Fruit fly (Drosophila melanogaster): ENCODE measurements around the gene Phf5a.

The Phf5a gene

DNA sequence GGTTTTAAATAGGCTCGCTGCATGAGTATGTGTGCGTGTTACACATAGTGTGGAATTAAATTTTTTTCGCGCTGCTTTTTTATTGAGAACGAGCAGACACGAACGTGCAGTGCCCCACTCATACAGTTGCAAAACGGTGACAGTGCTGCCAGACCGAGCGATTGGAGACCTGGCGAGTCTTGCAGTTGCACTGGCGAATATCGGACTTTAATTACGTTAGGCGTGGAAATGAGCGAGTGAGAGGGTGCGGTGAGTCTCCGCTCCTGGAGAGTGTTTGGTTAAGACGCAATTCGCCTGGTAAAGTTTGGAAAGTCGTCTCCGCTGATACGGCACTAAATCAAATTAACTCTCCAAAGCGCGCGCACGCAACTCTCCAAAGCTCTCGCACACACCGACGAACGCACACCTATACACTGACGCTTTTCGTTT lies 9.3 kb downstream of the Phf5a start:
- TF ChIP-seq CG4496 (GFP tag; IDR thresholded peaks at IDR 0.05) (0 out of 3 replicates have a peak, but pooled peaks have one; percentile 9), gl (tag; optimal IDR thresholded peaks at IDR 0.05) (no peak), CG13204 (GFP tag; optimal IDR thresholded peaks at IDR 0.05) (no peak), CG10348 (GFP tag; IDR thresholded peaks at IDR 0.05) (no peak), CG32121 (GFP tag; IDR thresholded peaks at IDR 0.05) (0 out of 2 replicates have a peak, but pooled peaks have one; percentile 29), EcR (GFP tag; optimal IDR thresholded peaks at IDR 0.05) (no peak), rn (GFP tag; IDR thresholded peaks at IDR 0.05) (no peak), fd96Ca (GFP tag; IDR thresholded peaks at IDR 0.05) (0 out of 3 replicates have a peak, but pooled peaks have one; percentile 17), CG8301 (tag; optimal IDR thresholded peaks at IDR 0.05) (no peak), Snoo (tag; optimal IDR thresholded peaks at IDR 0.05) (no peak), Pif1B (GFP tag; optimal IDR thresholded peaks at IDR 0.05) (no peak), CG15710 (tag; optimal IDR thresholded peaks at IDR 0.05) (no peak), Ets98B (GFP tag; IDR thresholded peaks at IDR 0.05) (peak; percentile 35), CG14655 (GFP tag; optimal IDR thresholded peaks at IDR 0.05) (no peak)

DNA sequence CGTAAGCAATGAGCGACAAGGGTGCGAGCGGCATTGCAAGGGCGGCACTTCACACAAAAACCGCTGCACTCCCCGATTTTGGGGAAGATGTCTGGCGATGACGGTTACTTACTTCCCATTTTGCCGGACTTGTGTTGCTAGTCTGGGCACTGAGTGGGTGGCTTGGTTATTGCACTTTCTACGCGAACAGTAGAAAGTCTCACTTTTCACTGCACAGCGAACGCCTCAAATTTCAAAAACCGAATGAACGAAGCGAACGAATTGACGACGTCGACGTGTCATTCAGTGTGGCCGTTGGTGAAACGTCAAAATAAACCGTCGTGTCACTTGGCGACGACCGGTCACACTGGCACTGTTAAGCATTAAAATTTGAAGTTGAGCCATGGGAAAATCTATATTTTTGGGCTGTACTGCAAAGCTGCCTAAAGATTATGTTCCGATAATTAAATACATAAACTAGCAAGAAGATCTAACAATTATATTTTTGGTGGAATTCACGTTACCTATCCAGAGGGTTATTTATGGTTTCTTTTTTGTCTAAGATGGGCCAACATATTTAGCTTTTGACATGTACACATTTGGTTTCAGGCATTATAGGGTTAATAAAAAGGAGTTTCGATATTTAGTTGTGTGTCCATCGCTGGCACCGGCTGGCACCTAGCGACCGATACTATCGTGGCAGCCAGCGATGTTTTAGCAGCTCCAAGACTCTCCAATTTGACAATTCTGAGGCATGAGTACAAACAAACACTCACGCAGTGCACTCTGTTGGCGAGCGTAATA lies 10.2 kb downstream of the Phf5a start, which contains the start of the genes Sec61alpha and Daxx:
TSS of gene Sec61alpha (minus strand) at position 364 of the 783 bp plus-strand sequence.
TSS of gene Daxx (plus strand) at position 718 of the 783 bp plus-strand sequence.
- TF ChIP-seq CG10348 (GFP tag; IDR thresholded peaks at IDR 0.05) (no peak), fd96Ca (GFP tag; IDR thresholded peaks at IDR 0.05) (peak; percentile 78), CG14655 (GFP tag; optimal IDR thresholded peaks at IDR 0.05) (no peak), Ets98B (GFP tag; IDR thresholded peaks at IDR 0.05) (peak; percentile 74), Pif1B (GFP tag; optimal IDR thresholded peaks at IDR 0.05) (no peak), CG32121 (GFP tag; IDR thresholded peaks at IDR 0.05) (peak; percentile 65; the same call in 1 of the 2 replicates), CG15710 (tag; optimal IDR thresholded peaks at IDR 0.05) (peak; percentile 78), Snoo (tag; optimal IDR thresholded peaks at IDR 0.05) (peak; percentile 63), D1 (tag; optimal IDR thresholded peaks at IDR 0.05) (no peak), CG34367 (tag; optimal IDR thresholded peaks at IDR 0.05) (peak; percentile 72), Pif1A (GFP tag; optimal IDR thresholded peaks at IDR 0.05) (no peak), CG9948 (tag; optimal IDR thresholded peaks at IDR 0.05) (peak; percentile 75), CG13204 (GFP tag; optimal IDR thresholded peaks at IDR 0.05) (no peak), CG12605 (GFP tag; IDR thresholded peaks at IDR 0.05) (peak; percentile 19; the same call in 1 of the 2 replicates), CG17806 (tag; optimal IDR thresholded peaks at IDR 0.05) (peak; percentile 78), CG8159 (tag; optimal IDR thresholded peaks at IDR 0.05) (peak; percentile 77), rn (GFP tag; IDR thresholded peaks at IDR 0.05) (peak; percentile 56; the same call in 1 of the 2 replicates), EcR (GFP tag; optimal IDR thresholded peaks at IDR 0.05) (no peak), CG4496 (GFP tag; IDR thresholded peaks at IDR 0.05) (peak; percentile 78), gl (tag; optimal IDR thresholded peaks at IDR 0.05) (no peak), CG8301 (tag; optimal IDR thresholded peaks at IDR 0.05) (peak; percentile 71)

DNA sequence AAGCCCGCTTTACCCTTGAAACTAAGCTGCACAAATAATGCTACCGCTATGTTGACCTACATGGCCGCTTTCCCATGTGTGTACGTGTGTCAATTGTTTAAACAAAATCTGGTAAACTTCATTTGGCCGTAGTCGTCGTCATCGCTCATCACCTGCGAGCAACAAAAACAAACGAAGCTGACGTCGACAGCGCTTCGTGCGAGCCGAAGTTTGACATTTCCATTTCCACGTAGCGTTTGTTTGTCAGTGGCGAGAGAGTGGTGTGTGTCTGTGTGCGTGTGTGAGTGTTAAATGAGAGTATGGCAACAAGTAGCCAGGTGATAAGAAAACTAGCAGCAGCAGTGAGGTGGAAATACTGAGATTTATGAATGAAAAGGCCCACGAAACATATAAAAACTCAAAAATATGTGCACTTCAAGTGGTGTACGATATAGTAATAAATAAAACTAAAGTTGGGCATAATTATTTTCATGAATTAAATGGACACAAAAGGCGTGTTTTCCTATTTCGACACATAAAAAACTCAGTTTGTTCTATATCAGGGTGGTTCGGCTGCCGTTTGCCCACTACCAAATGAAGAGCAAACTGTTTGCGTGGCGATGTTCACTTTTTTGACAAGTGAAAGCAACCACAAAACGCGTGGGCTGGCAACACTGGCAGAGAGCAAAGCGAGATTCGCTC lies 11.3 kb downstream of the Phf5a start:
- TF ChIP-seq EcR (GFP tag; optimal IDR thresholded peaks at IDR 0.05) (peak; percentile 5), CG14655 (GFP tag; optimal IDR thresholded peaks at IDR 0.05) (peak; percentile 25), CG13204 (GFP tag; optimal IDR thresholded peaks at IDR 0.05) (no peak), CG12605 (GFP tag; IDR thresholded peaks at IDR 0.05) (peak; percentile 55), CG8301 (tag; optimal IDR thresholded peaks at IDR 0.05) (peak; percentile 14), D1 (tag; optimal IDR thresholded peaks at IDR 0.05) (no peak), CG9948 (tag; optimal IDR thresholded peaks at IDR 0.05) (no peak)

DNA sequence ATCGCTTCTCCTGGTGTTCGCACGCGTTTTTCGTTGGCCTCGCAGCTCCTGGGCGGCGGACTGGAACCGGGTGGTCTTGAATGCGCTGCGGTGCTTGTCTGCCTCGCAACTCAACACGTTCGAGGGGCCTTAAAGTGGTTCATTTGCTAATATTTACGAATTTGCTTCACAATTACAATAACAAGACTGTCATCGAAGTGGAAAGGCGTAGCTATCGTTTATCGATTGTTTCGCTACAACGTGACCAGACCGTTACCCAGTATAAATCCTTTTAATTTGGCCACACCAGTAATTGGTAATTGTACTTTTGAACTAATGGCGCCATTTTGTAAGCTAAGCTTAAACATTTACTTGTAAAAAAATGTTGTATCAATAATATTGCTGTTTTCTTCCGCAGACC lies 13.9 kb downstream of the Phf5a start, which contains the start of gene CG9536:
TSS of gene CG9536 (minus strand) at position 223 of the 400 bp plus-strand sequence.
- no peak for TF ChIP-seq CG12605 (GFP tag; IDR thresholded peaks at IDR 0.05)
- TF ChIP-seq CG10348 (GFP tag; IDR thresholded peaks at IDR 0.05): no peak
- no peak for TF ChIP-seq CG17806 (tag; optimal IDR thresholded peaks at IDR 0.05)
- TF ChIP-seq EcR (GFP tag; optimal IDR thresholded peaks at IDR 0.05): no peak
- TF ChIP-seq Pif1A (GFP tag; optimal IDR thresholded peaks at IDR 0.05): no peak
- TF ChIP-seq CG9948 (tag; optimal IDR thresholded peaks at IDR 0.05): no peak
- TF ChIP-seq fd96Ca (GFP tag; IDR thresholded peaks at IDR 0.05): no peak
- TF ChIP-seq CG14655 (GFP tag; optimal IDR thresholded peaks at IDR 0.05): no peak
- no peak for TF ChIP-seq CG13204 (GFP tag; optimal IDR thresholded peaks at IDR 0.05)
- TF ChIP-seq Pif1B (GFP tag; optimal IDR thresholded peaks at IDR 0.05): no peak

DNA sequence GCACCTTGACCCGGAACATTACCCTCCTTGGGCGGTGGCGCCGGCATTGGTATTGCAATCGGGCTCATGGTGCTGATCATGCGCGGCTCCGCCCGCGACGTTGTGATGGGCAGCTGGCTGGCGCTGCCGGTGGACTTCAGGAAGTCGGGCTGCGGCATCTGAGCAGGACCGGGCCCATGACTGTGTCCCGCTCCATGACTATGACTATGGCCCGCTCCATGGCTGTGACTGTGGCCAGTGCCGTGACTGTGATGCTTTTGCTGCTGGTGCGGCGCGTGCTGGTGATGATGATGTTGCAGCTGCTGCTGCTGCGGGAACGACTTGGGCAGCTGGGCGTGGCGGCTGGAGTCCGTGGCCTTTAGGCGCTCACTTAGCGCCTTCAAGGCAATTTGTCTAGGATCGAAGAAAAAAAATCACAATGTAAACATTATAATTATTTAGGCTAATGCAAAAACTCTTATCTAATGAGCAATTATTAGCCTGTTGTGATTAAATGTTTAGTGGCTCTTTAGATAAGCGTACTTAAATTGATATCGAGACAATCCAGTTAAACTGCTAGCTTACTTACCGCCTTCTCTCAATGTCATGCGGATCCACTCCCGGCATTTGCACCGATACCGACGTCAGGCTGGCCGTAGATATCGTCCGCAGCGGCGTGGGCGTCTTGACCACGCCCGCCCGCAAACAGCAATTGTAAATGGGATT lies 15.6 kb downstream of the Phf5a start:
- TF ChIP-seq CG13204 (GFP tag; optimal IDR thresholded peaks at IDR 0.05) (no peak), rn (GFP tag; IDR thresholded peaks at IDR 0.05) (no peak), CG17806 (tag; optimal IDR thresholded peaks at IDR 0.05) (no peak), CG4496 (GFP tag; IDR thresholded peaks at IDR 0.05) (no peak), fd96Ca (GFP tag; IDR thresholded peaks at IDR 0.05) (0 out of 3 replicates have a peak, but pooled peaks have one; percentile 10), CG8159 (tag; optimal IDR thresholded peaks at IDR 0.05) (no peak)

Data from whole organism, pupa.